Fruit fly (Drosophila melanogaster) Kc167 (cell line): Measurements from ENCODE around the gene CG7945.

ENCODE experiments used
- Sin3A ChIP-seq: fragments of >200 bp; optimal IDR thresholded peaks from 2 replicates; lab custom pipeline; 2018; ENCODE audit warnings: missing external identifiers
- h ChIP-seq: fragments of >200 bp; optimal IDR thresholded peaks from 3 replicates; lab custom pipeline; 2018; ENCODE audit warnings: missing external identifiers
- insv ChIP-seq: fragments of >200 bp; optimal IDR thresholded peaks from 3 replicates; lab custom pipeline; 2018; ENCODE audit warnings: missing external identifiers
- psq ChIP-seq: fragments of >200 bp; optimal IDR thresholded peaks from 2 replicates; lab custom pipeline; 2017; ENCODE audit warnings: missing external identifiers
- ttk ChIP-seq: sonication (Bioruptor generic); optimal IDR thresholded peaks from 2 replicates; lab custom pipeline; 2017; ENCODE audit warnings: missing external identifiers

dm6 chr3L:15548843-15549242, 24.9 kb upstream of the CG7945 start:
- TF ChIP-seq psq (no peak), insv (lab: Kevin White, UChicago) (no peak), ttk (lab: Kevin White, UChicago) (no peak), h (lab: Kevin White, UChicago) (no peak), Sin3A (lab: Kevin White, UChicago) (no peak)
